Fruit fly (Drosophila melanogaster): ENCODE data around the gene Usp8.
A peak's percentile ranks its signal among the peaks of the same experiment; 100 is the strongest.

Usp8 gene

dm6 chr3R:21133517-21133916, 545 bp upstream of the Usp8 start, which contains the start of gene Trm7-34:
TSS of gene Trm7-34 (minus strand) at chr3R:21133881.
- TF ChIP-seq Dif (GFP tag; optimal IDR thresholded peaks at IDR 0.05; ENCODE audit: partially characterized antibody) (no peak), h (GFP tag; optimal IDR thresholded peaks at IDR 0.05) (no peak), GATAd (GFP tag; optimal IDR thresholded peaks at IDR 0.05) (no peak), sv (GFP tag; optimal IDR thresholded peaks at IDR 0.05) (no peak), Hr83 (GFP tag; optimal IDR thresholded peaks at IDR 0.05; ENCODE audit: poor library complexity, severe bottlenecking) (no peak), usp (GFP tag; optimal IDR thresholded peaks at IDR 0.05) (no peak), OdsH (GFP tag; optimal IDR thresholded peaks at IDR 0.05) (no peak), br (GFP tag; optimal IDR thresholded peaks at IDR 0.05) (no peak), dmrt93B (GFP tag; optimal IDR thresholded peaks at IDR 0.05) (no peak)

DNA sequence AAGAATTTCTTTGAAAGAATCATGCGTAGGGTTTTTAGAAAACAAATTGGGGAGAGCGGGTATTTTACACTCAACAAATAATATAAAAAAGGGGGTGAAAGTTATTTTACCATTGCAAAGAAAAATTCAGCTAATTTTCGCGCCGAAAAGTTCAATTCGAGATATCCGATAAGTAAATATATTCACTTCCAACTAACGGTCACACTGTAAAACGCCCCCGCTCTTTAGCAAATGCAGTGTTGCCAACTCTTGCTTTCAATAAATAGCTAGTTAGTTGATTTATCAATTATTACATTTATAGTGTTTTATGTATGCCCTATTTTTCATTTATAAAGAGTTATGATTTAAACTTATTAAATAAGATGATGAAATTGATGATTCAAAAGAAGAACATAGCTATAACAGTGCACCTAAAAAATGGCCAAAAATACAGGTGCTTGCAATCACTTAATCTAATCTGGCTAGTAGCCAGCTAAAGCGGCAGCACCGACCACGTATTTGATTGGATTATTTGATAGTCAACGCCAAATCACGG, 4.2 kb downstream of the Usp8 start, which contains the start of gene meigo:
TSS of gene meigo (plus strand) at position 51 of the 535 bp plus-strand sequence.
- TF ChIP-seq Hr83 (GFP tag; optimal IDR thresholded peaks at IDR 0.05; ENCODE audit: poor library complexity, severe bottlenecking): no peak
- peak; percentile 57 for TF ChIP-seq CG9705 (GFP tag; optimal IDR thresholded peaks at IDR 0.05)
- TF ChIP-seq Myc (optimal IDR thresholded peaks at IDR 0.05): peak; percentile 98
- peak; percentile 39 for TF ChIP-seq OdsH (GFP tag; optimal IDR thresholded peaks at IDR 0.05)
- TF ChIP-seq CrebA (GFP tag; optimal IDR thresholded peaks at IDR 0.05; ENCODE audit: borderline replicate concordance): no peak
- TF ChIP-seq foxo (GFP tag; optimal IDR thresholded peaks at IDR 0.05): no peak
- TF ChIP-seq woc (GFP tag; optimal IDR thresholded peaks at IDR 0.05): peak; percentile 94
- no peak for TF ChIP-seq dsf (GFP tag; optimal IDR thresholded peaks at IDR 0.05; ENCODE audit: borderline replicate concordance)
- TF ChIP-seq tai (GFP tag; optimal IDR thresholded peaks at IDR 0.05): no peak
- no peak for TF ChIP-seq h (GFP tag; optimal IDR thresholded peaks at IDR 0.05)
- TF ChIP-seq Rel (GFP tag; optimal IDR thresholded peaks at IDR 0.05): no peak
- TF ChIP-seq Rel (tag; optimal IDR thresholded peaks at IDR 0.05): peak; percentile 40
- peak; percentile 25 for TF ChIP-seq sv (GFP tag; optimal IDR thresholded peaks at IDR 0.05)
- peak; percentile 41 for TF ChIP-seq psq (GFP tag; optimal IDR thresholded peaks at IDR 0.05)
- TF ChIP-seq HLH106 (tag; optimal IDR thresholded peaks at IDR 0.05): peak; percentile 89
- TF ChIP-seq ey (GFP tag; optimal IDR thresholded peaks at IDR 0.05): peak; percentile 74
- TF ChIP-seq Sp1 (GFP tag; optimal IDR thresholded peaks at IDR 0.05): peak; percentile 73
- no peak for TF ChIP-seq br (GFP tag; optimal IDR thresholded peaks at IDR 0.05)
- TF ChIP-seq Hnf4 (GFP tag; optimal IDR thresholded peaks at IDR 0.05): no peak

dm6 chr3R:21140458-21140857, 6.4 kb downstream of the Usp8 start, which contains the start of gene SNF4Agamma:
TSS of gene SNF4Agamma (plus strand) at chr3R:21140739.
- TF ChIP-seq Sp1 (GFP tag; optimal IDR thresholded peaks at IDR 0.05): peak; percentile 20
- TF ChIP-seq N (GFP tag; optimal IDR thresholded peaks at IDR 0.05): no peak
- TF ChIP-seq Rel (GFP tag; optimal IDR thresholded peaks at IDR 0.05): no peak
- peak; percentile 30 for TF ChIP-seq Rel (tag; optimal IDR thresholded peaks at IDR 0.05)
- TF ChIP-seq woc (GFP tag; optimal IDR thresholded peaks at IDR 0.05): peak; percentile 12
- peak in 1 of 2 experiments; percentile 29 for TF ChIP-seq foxo (GFP tag; optimal IDR thresholded peaks at IDR 0.05)
- TF ChIP-seq Abd-B (GFP tag; optimal IDR thresholded peaks at IDR 0.05): no peak
- TF ChIP-seq OdsH (GFP tag; optimal IDR thresholded peaks at IDR 0.05): no peak
- TF ChIP-seq rgr (GFP tag; optimal IDR thresholded peaks at IDR 0.05): peak; percentile 24
- no peak for TF ChIP-seq tai (GFP tag; optimal IDR thresholded peaks at IDR 0.05)
- peak; percentile 51 for TF ChIP-seq HLH106 (tag; optimal IDR thresholded peaks at IDR 0.05)
- TF ChIP-seq Myc (optimal IDR thresholded peaks at IDR 0.05): peak; percentile 37
- TF ChIP-seq dsf (GFP tag; optimal IDR thresholded peaks at IDR 0.05; ENCODE audit: borderline replicate concordance): no peak
- no peak for TF ChIP-seq Hnf4 (GFP tag; optimal IDR thresholded peaks at IDR 0.05)

DNA sequence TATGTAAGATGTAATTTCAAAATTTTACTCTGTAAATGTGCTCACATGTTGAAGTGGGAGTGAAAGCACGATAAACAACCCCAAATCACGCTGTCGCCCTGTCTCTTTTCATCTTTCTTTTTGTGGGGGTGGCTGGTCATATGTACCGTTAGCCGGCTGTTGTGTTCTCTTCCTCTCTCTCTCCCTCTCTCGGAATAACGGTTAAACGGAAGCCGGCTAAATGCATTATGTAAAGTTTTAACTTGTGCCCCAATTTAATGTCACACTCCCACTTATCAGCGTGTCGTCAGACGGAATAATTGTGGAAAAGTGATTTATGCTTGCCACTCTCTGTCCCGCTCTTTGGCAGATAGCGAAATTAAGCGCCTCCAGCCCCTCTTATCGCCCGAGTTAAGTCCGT, 7.3 kb downstream of the Usp8 start:
- no peak for TF ChIP-seq tai (GFP tag; optimal IDR thresholded peaks at IDR 0.05)

- TF ChIP-seq Sp1 (GFP tag; optimal IDR thresholded peaks at IDR 0.05): peak; percentile 17
- no peak for TF ChIP-seq Rel (GFP tag; optimal IDR thresholded peaks at IDR 0.05)
- peak; percentile 42 for TF ChIP-seq Rel (tag; optimal IDR thresholded peaks at IDR 0.05)
- no peak for TF ChIP-seq Hr83 (GFP tag; optimal IDR thresholded peaks at IDR 0.05; ENCODE audit: poor library complexity, severe bottlenecking)
- TF ChIP-seq Mio (GFP tag; optimal IDR thresholded peaks at IDR 0.05): no peak
- no peak for TF ChIP-seq lola (GFP tag; optimal IDR thresholded peaks at IDR 0.05)
- TF ChIP-seq CrebA (GFP tag; optimal IDR thresholded peaks at IDR 0.05; ENCODE audit: borderline replicate concordance): peak; percentile 15
- peak; percentile 4 for TF ChIP-seq rgr (GFP tag; optimal IDR thresholded peaks at IDR 0.05)
- TF ChIP-seq Hr78 (GFP tag; optimal IDR thresholded peaks at IDR 0.05): no peak
- TF ChIP-seq dsf (GFP tag; optimal IDR thresholded peaks at IDR 0.05; ENCODE audit: borderline replicate concordance): no peak
- peak; percentile 50 for TF ChIP-seq br (GFP tag; optimal IDR thresholded peaks at IDR 0.05)
- peak; percentile 28 for TF ChIP-seq Hnf4 (GFP tag; optimal IDR thresholded peaks at IDR 0.05)
- no peak for TF ChIP-seq OdsH (GFP tag; optimal IDR thresholded peaks at IDR 0.05)
- peak; percentile 39 for TF ChIP-seq h (GFP tag; optimal IDR thresholded peaks at IDR 0.05)
- no peak for TF ChIP-seq pan (optimal IDR thresholded peaks at IDR 0.05)
- TF ChIP-seq fru (GFP tag; optimal IDR thresholded peaks at IDR 0.05): peak; percentile 3
Measured at dm6 chr3R:21150090-21150489, 16.0 kb downstream of the Usp8 start.
